Worm (Caenorhabditis elegans) whole organism, L4 larva: ENCODE data around the gene dnj-22.

ENCODE experiments used
- F37D6.2 ChIP-seq: sonication (generic microtip); optimal IDR thresholded peaks from 2 replicates; lab custom pipeline; 2016; ENCODE audit warnings: mild to moderate bottlenecking, missing genetic modification characterization, missing compliant biosample characterization
- F49E8.2 ChIP-seq: sonication (generic microtip); optimal IDR thresholded peaks from 2 replicates; lab custom pipeline; 2016; ENCODE audit warnings: missing compliant biosample characterization, mild to moderate bottlenecking, missing genetic modification characterization, borderline replicate concordance
- R02D3.7 ChIP-seq: fragments of 150-350 bp; sonication (generic microtip); optimal IDR thresholded peaks from 3 replicates; lab custom pipeline; 2014; ENCODE audit warnings: missing biosample characterization, missing genetic modification characterization
- T26A8.4 ChIP-seq: fragments of 200-800 bp; sonication (Bioruptor generic); IDR thresholded peaks from 2 replicates; pipeline ENCODE4 v1.3.6; 2022; ENCODE audit warnings: missing genetic modification characterization, missing compliant biosample characterization
- Y105C5A.15 ChIP-seq: fragments of 200-800 bp; sonication (Bioruptor generic); IDR thresholded peaks from 2 replicates; pipeline ENCODE4 v1.3.6; 2022; ENCODE audit warnings: missing genetic modification characterization, missing compliant biosample characterization
- Y48G9A.11 ChIP-seq: fragments of 200-800 bp; sonication (Bioruptor generic); IDR thresholded peaks from 2 replicates; pipeline ENCODE4 v1.3.6; 2022; ENCODE audit warnings: missing genetic modification reagents, missing genetic modification characterization, missing compliant biosample characterization
- aha-1 ChIP-seq: fragments of 150-350 bp; peaks from one replicate; lab custom pipeline; 2014; ENCODE audit warnings: missing biosample characterization, missing genetic modification characterization
- ama-1 ChIP-seq: fragments of 150-350 bp; optimal IDR thresholded peaks from 2 replicates; lab custom pipeline; 2014; ENCODE audit warnings: inconsistent platforms, mixed read lengths
- arid-1 ChIP-seq: fragments of 200-800 bp; sonication (Bioruptor generic); conservative IDR thresholded peaks from 2 replicates; pipeline ENCODE4 v1.3.6; 2022; ENCODE audit warnings: missing genetic modification reagents, missing genetic modification characterization, missing compliant biosample characterization
- ceh-44 ChIP-seq: fragments of 200-800 bp; sonication (Bioruptor generic); IDR thresholded peaks from 2 replicates; pipeline ENCODE4 v1.3.6; 2022; ENCODE audit warnings: missing genetic modification reagents, missing genetic modification characterization, missing compliant biosample characterization
- ces-1 ChIP-seq: fragments of 150-350 bp; sonication (generic microtip); optimal IDR thresholded peaks from 4 replicates; lab custom pipeline; 2014; ENCODE audit warnings: missing biosample characterization, missing genetic modification reagents, missing genetic modification characterization
- daf-16 ChIP-seq, 3 experiments: sonication (generic microtip); optimal IDR thresholded peaks; 2 replicates each; lab custom pipeline; 2016 to 2017; ENCODE audit warnings: missing genetic modification characterization in 3 of 3, missing genetic modification reagents in 3 of 3, mild to moderate bottlenecking in 2 of 3, missing compliant biosample characterization in 2 of 3, missing biosample characterization in 1 of 3, moderate library complexity in 1 of 3
- fos-1 ChIP-seq: fragments of 150-350 bp; optimal IDR thresholded peaks from 2 replicates; lab custom pipeline; 2014; ENCODE audit warnings: missing biosample characterization, missing genetic modification characterization
- hif-1 ChIP-seq, 2 experiments: sonication (generic microtip); optimal IDR thresholded peaks; 2 replicates each; lab custom pipeline; 2016 to 2017; ENCODE audit warnings: missing compliant biosample characterization in 2 of 2, missing genetic modification characterization in 2 of 2, missing genetic modification reagents in 2 of 2, missing genotype in 2 of 2, mild to moderate bottlenecking in 1 of 2
- lin-38 ChIP-seq: fragments of 200-800 bp; sonication (Bioruptor generic); IDR thresholded peaks from 2 replicates; pipeline ENCODE4 v1.3.6; 2022; ENCODE audit warnings: missing genetic modification reagents, missing genetic modification characterization, missing compliant biosample characterization
- mdt-29 ChIP-seq: fragments of 200-800 bp; sonication (Bioruptor generic); IDR thresholded peaks from 2 replicates; pipeline ENCODE4 v1.3.6; 2022; ENCODE audit warnings: missing genetic modification reagents, missing genetic modification characterization, missing compliant biosample characterization
- mep-1 ChIP-seq: fragments of 150-350 bp; sonication (generic microtip); optimal IDR thresholded peaks from 3 replicates; lab custom pipeline; 2014; ENCODE audit warnings: missing biosample characterization, missing genetic modification characterization
- nhr-102 ChIP-seq: sonication (generic microtip); optimal IDR thresholded peaks from 2 replicates; lab custom pipeline; 2016; ENCODE audit warnings: mild to moderate bottlenecking, missing genetic modification characterization, moderate library complexity, missing compliant biosample characterization
- nhr-25 ChIP-seq: sonication (generic microtip); optimal IDR thresholded peaks from 2 replicates; lab custom pipeline; 2017; ENCODE audit warnings: missing genetic modification characterization, mild to moderate bottlenecking, missing compliant biosample characterization, antibody characterized with exemption, moderate library complexity, borderline replicate concordance; ENCODE audit not compliant: insufficient read depth
- nhr-48 ChIP-seq: sonication (generic microtip); optimal IDR thresholded peaks from 2 replicates; lab custom pipeline; 2016; ENCODE audit warnings: mild to moderate bottlenecking, missing genetic modification characterization, missing compliant biosample characterization
- nhr-6 ChIP-seq: fragments of 150-350 bp; optimal IDR thresholded peaks from 2 replicates; lab custom pipeline; 2014; ENCODE audit warnings: missing biosample characterization, missing genetic modification characterization
- nhr-76 ChIP-seq: fragments of 150-350 bp; optimal IDR thresholded peaks from 2 replicates; lab custom pipeline; 2014; ENCODE audit warnings: missing biosample characterization, missing genetic modification characterization
- nhr-77 ChIP-seq: fragments of 150-350 bp; optimal IDR thresholded peaks from 2 replicates; lab custom pipeline; 2014; ENCODE audit warnings: missing biosample characterization, missing genetic modification characterization
- php-3 ChIP-seq: fragments of 200-800 bp; sonication (Bioruptor generic); IDR thresholded peaks from 2 replicates; pipeline ENCODE4 v1.3.6; 2022; ENCODE audit warnings: missing genetic modification reagents, missing genetic modification characterization, missing compliant biosample characterization
- snpc-1.2 ChIP-seq: fragments of 200-800 bp; sonication (Bioruptor generic); IDR thresholded peaks from 2 replicates; pipeline ENCODE4 v1.3.6; 2022; ENCODE audit warnings: missing genetic modification reagents, missing genetic modification characterization, missing compliant biosample characterization
- spr-3 ChIP-seq: fragments of 200-800 bp; sonication (Bioruptor generic); optimal IDR thresholded peaks from 2 replicates; lab custom pipeline; 2018; ENCODE audit warnings: mild to moderate bottlenecking, missing genetic modification characterization, missing compliant biosample characterization
- tag-97 ChIP-seq: fragments of 200-800 bp; sonication (Bioruptor generic); IDR thresholded peaks from 2 replicates; pipeline ENCODE4 v1.3.6; 2022; ENCODE audit warnings: missing genetic modification characterization, missing compliant biosample characterization
- unc-130 ChIP-seq: sonication (generic microtip); optimal IDR thresholded peaks from 2 replicates; lab custom pipeline; 2016; ENCODE audit warnings: missing genetic modification reagents, missing genetic modification characterization, missing compliant biosample characterization
- unc-62 ChIP-seq, 3 experiments: fragments of 150-350 bp in 1 of 3; sonication (generic microtip); optimal IDR thresholded peaks in 2 of 3; peaks in 1 of 3; 1 replicate in 1 of 3; 2 replicates in 2 of 3; lab custom pipeline; 2014 to 2017; ENCODE audit warnings: missing biosample characterization in 3 of 3, missing genetic modification characterization in 3 of 3, missing genetic modification reagents in 3 of 3, missing genotype in 1 of 3
- zip-11 ChIP-seq: fragments of 200-800 bp; sonication (Bioruptor generic); IDR thresholded peaks from 2 replicates; pipeline ENCODE4 v1.3.6; 2022; ENCODE audit warnings: missing genetic modification characterization, missing compliant biosample characterization

dnj-22 gene

DNA sequence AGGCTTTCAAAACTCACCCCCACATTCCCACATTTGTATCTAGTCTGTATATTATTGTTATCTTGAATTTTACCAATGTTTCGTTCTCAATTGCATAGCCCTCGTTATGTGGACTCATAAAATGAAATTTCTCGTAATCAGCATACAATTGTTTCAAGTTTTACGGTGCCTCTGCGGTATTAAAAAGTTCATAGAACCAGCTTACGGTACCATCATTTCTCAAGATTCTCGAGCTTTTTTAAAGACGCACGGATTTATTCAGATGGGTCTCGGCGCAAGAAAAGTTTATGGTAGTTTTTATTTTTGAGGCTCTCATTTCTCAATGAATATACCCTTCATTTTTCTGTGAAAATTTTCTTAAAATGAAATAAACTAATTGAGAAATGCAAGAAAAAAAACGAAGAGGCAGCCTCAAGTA lies 46.8 kb downstream of the dnj-22 start:
- TF ChIP-seq mdt-29 (GFP tag; lab: Robert Waterston, UW) (no peak), F49E8.2 (peak; percentile 78), zip-11 (GFP tag; lab: Robert Waterston, UW) (no peak), ama-1 (no peak), spr-3 (peak; percentile 42), tag-97 (GFP tag; lab: Robert Waterston, UW) (no peak), unc-62 (GFP tag; optimal IDR thresholded peaks at IDR 0.05 in 1 of 2; lab: Kevin White, UChicago) (no peak), unc-62 (tag; optimal IDR thresholded peaks at IDR 0.05; lab: Kevin White, UChicago) (no peak), php-3 (GFP tag; lab: Robert Waterston, UW) (0 out of 2 replicates have a peak, but pooled peaks have one; percentile 5), F37D6.2 (tag; lab: Kevin White, UChicago) (no peak), fos-1 (tag; lab: Kevin White, UChicago) (no peak), nhr-6 (tag; lab: Kevin White, UChicago) (no peak), hif-1 (tag; optimal IDR thresholded peaks at IDR 0.05; lab: Kevin White, UChicago) (no peak), unc-130 (GFP tag; lab: Kevin White, UChicago) (peak; percentile 37), Y105C5A.15 (GFP tag; lab: Robert Waterston, UW) (no peak), nhr-77 (tag; lab: Kevin White, UChicago) (no peak), ces-1 (GFP tag; lab: Kevin White, UChicago) (no peak), nhr-48 (tag; lab: Kevin White, UChicago) (peak; percentile 29), daf-16 (GFP tag; optimal IDR thresholded peaks at IDR 0.05; lab: Kevin White, UChicago) (no peak), daf-16 (tag; optimal IDR thresholded peaks at IDR 0.05; lab: Kevin White, UChicago) (no peak), ceh-44 (no peak), R02D3.7 (no peak), mep-1 (tag; lab: Kevin White, UChicago) (no peak), nhr-25 (tag; lab: Kevin White, UChicago) (no peak), nhr-102 (tag; lab: Kevin White, UChicago) (peak; percentile 38), lin-38 (GFP tag; lab: Robert Waterston, UW) (peak; percentile 70), snpc-1.2 (GFP tag; lab: Robert Waterston, UW) (peak; percentile 58; the same call in 1 of the 2 replicates), Y48G9A.11 (GFP tag; lab: Robert Waterston, UW) (no peak)

DNA sequence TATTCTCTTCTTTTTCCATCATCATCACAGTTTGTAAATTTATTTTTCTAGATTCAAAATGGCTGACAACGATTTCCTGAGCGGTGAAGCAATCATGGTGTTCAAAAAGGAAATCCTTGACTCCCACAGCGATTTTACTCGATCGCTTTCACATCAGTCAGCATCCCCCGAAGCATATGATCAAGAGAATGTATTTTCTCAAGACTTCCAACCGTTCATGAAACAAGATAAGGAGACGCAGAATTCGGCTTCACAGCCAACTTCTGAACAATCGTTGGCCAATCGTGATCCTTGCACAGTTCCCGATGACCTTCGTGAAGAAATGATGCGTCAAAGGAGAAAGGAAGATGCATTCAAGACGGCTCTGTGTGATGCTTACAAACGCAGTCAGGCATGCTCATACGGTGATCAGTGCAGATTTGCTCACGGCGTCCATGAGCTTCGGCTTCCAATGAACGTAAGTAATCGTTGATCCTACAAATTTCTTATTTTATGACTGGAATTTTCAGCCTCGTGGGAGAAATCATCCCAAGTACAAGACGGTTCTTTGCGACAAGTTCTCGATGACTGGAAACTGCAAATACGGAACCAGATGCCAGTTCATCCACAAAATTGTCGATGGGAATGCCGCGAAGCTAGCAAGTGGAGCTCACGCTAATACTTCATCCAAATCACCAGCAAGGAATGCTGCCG lies 47.7 kb downstream of the dnj-22 start, which contains the start of gene pos-1:
pos-1 (plus strand) TSS at position 51 of the 693 bp plus-strand sequence.
- no peak for TF ChIP-seq nhr-76 (tag; lab: Kevin White, UChicago)
- TF ChIP-seq aha-1 (tag; lab: Kevin White, UChicago), result peak; percentile 97

DNA sequence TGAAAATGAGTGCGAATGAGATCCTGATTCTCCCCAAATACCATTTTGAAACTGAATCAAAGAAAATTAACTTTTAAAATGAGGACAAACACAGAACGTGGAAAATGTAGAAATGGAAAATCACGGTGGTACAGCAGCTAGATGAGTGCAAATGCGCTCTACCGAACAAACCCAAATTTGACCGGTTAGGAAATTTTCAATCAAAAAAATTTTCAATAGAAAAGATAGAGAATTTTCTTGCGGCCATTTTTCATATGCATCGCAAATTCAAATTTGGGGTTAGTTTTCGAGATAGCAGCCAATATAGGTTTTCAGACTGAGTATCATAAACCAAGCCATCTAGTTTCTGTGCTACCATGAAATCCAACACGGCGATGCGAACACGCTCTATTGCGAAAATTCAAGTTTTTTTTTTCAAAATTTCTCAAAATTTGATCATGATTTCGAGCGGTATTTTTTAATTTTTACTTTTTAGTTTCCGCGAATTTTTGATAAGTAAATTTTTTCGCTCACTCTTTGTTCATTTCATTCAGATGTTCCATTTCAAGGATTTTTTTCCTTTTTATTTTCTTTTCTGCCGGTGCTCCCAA lies 48.4 kb downstream of the dnj-22 start, which contains the start of gene vha-18:
vha-18 (minus strand) TSS at position 51 of the 590 bp plus-strand sequence.
- peak; percentile 88 for TF ChIP-seq F49E8.2
- peak; percentile 97 for TF ChIP-seq lin-38 (GFP tag; lab: Robert Waterston, UW)
- peak; percentile 90 for TF ChIP-seq Y48G9A.11 (GFP tag; lab: Robert Waterston, UW)
- TF ChIP-seq T26A8.4 (GFP tag; lab: Robert Waterston, UW), result no peak
- TF ChIP-seq unc-130 (GFP tag; lab: Kevin White, UChicago), result peak; percentile 86
- peak; percentile 71 for TF ChIP-seq snpc-1.2 (GFP tag; lab: Robert Waterston, UW)
- no peak for TF ChIP-seq arid-1 (GFP tag; lab: Robert Waterston, UW)
